Fruit fly (Drosophila melanogaster): ENCODE measurements around the gene Ca-beta.

Ca-beta gene

DNA sequence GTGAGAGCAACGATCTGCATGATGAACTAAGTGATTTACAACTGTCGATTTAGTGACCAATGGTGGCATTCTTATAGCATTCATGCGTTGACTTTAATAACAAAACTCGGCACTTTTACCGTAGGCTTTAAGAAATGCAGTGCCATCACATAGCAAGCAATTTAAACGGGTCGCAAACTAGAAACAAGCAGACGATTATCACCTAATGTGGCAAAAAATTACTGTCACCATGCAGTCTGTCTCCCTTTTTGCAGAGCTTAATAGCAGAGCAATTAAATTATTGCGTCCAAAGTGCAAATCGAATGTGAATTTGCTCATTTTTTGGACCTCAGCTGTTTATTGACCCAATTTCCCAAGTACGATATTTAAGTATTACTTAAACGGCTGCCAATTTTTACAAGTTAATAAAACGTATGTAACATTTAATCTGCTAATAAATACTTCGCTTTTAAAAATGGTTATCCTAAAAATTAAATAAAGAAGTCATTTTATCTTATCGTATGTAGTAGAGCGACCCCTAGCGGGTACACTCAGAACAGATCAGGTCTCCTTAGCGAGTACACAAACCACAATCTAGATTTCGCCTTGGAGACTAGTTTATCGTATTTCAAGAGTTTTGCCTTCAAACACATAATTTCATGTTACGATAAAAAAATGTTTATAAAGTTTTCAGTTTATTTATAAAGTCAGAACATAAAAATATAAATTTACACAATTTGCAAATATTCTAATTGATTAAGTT is 31.6 kb downstream of the Ca-beta start, which contains the start of gene Vm32E:
Gene Vm32E (minus strand): TSS at position 51 of the 742 bp plus-strand sequence.
- no peak for TF ChIP-seq CG9948 (tag; optimal IDR thresholded peaks at IDR 0.05)
- TF ChIP-seq D1 (tag; optimal IDR thresholded peaks at IDR 0.05), result peak; percentile 78

- TF ChIP-seq CG15710 (tag; optimal IDR thresholded peaks at IDR 0.05) (no peak), CG4496 (GFP tag; IDR thresholded peaks at IDR 0.05) (no peak), CG32121 (GFP tag; IDR thresholded peaks at IDR 0.05) (no peak), Pif1A (GFP tag; optimal IDR thresholded peaks at IDR 0.05) (no peak)
Measured at dm6 chr2L:11170549-11170948, 32.8 kb downstream of the Ca-beta start.

DNA sequence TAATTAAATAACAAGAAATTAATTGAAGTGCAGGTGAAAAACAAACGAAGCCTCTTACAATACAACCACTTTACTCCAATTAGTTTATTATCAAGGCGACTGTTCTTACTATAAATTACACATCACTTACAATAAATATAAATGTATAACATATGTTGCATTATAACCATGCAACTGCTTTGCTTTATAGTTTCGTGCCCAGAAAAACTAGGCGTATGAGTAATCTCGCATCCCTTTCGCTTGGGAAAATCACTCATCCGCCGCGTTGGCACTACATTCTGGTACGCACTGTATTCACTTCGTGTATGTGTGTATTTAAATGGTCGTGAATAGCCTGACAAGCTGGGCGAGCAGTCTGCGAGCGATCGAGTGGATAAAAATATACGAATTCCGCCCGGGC is 33.4 kb downstream of the Ca-beta start:
- no peak for TF ChIP-seq EcR (GFP tag; optimal IDR thresholded peaks at IDR 0.05)
- TF ChIP-seq CG8159 (tag; optimal IDR thresholded peaks at IDR 0.05), result no peak
- no peak for TF ChIP-seq CG15710 (tag; optimal IDR thresholded peaks at IDR 0.05)
- TF ChIP-seq Ets98B (GFP tag; IDR thresholded peaks at IDR 0.05), result 0 out of 2 replicates have a peak, but pooled peaks have one; percentile 9
- no peak for TF ChIP-seq CG34367 (tag; optimal IDR thresholded peaks at IDR 0.05)
- no peak for TF ChIP-seq CG32121 (GFP tag; IDR thresholded peaks at IDR 0.05)
- no peak for TF ChIP-seq CG13204 (GFP tag; optimal IDR thresholded peaks at IDR 0.05)
- TF ChIP-seq CG4496 (GFP tag; IDR thresholded peaks at IDR 0.05), result no peak

DNA sequence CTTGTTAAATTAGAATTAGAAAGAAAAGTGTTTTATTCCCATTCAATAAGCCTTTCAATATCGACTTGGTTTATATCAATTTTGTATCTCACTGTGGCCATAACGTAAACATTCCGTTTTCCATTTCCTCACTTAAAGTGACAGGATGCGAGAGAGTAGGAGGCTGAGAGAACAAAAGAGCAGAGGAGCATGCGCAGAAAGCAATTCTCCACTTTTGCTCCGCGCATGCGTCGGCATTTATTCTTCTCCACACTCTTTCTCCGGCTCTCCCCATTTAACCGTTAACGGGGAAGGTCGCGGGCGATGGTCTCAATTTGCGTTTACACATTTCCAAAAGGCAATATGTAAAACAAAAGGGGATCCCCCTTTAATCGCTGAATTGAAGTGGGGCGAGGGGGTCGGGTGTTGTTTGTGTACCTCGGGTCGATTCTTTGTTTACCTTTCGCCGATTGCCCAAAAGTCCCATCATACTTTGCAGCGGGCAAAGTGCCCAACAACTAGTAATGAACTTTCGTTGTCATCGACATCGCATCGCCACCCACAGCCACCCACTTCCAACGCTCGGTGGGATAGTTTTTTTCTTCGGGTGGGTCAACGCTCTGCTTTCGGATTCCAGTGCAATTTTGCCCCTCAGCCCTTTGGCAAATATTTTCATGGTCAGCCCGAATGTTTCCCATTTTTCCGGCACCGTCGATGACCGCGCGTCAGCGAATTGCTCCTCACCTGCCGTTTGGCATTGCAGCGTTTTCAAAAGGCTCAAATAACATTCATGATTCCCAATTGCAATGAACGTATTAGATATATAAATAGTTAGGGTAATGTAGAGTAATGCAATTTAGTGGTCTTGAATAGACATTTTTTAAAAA is 34.4 kb downstream of the Ca-beta start:
- no peak for TF ChIP-seq CG34367 (tag; optimal IDR thresholded peaks at IDR 0.05)
- TF ChIP-seq Pif1B (GFP tag; optimal IDR thresholded peaks at IDR 0.05), result no peak
- TF ChIP-seq CG14655 (GFP tag; optimal IDR thresholded peaks at IDR 0.05), result no peak
- TF ChIP-seq CG12605 (GFP tag; IDR thresholded peaks at IDR 0.05), result peak; percentile 6; the same call in 1 of the 2 replicates
- no peak for TF ChIP-seq CG15710 (tag; optimal IDR thresholded peaks at IDR 0.05)
- TF ChIP-seq EcR (GFP tag; optimal IDR thresholded peaks at IDR 0.05), result peak; percentile 44
- no peak for TF ChIP-seq CG10348 (GFP tag; IDR thresholded peaks at IDR 0.05)

dm6 chr2L:11167997-11168396 is 35.3 kb downstream of the Ca-beta start:
- 0 out of 3 replicates have a peak, but pooled peaks have one; percentile 38 for TF ChIP-seq CG4496 (GFP tag; IDR thresholded peaks at IDR 0.05)
- TF ChIP-seq CG12605 (GFP tag; IDR thresholded peaks at IDR 0.05), result peak; percentile 79
- no peak for TF ChIP-seq rn (GFP tag; IDR thresholded peaks at IDR 0.05)
- no peak for TF ChIP-seq Snoo (tag; optimal IDR thresholded peaks at IDR 0.05)
- TF ChIP-seq fd96Ca (GFP tag; IDR thresholded peaks at IDR 0.05), result 0 out of 3 replicates have a peak, but pooled peaks have one; percentile 29
- no peak for TF ChIP-seq CG9948 (tag; optimal IDR thresholded peaks at IDR 0.05)

dm6 chr2L:11155166-11155958 is 48.0 kb downstream of the Ca-beta start, which contains the start of gene CG6287:
Gene CG6287 (minus strand): TSS chr2L:11155721.
- TF ChIP-seq gl (tag; optimal IDR thresholded peaks at IDR 0.05) (peak; percentile 71), CG10348 (GFP tag; IDR thresholded peaks at IDR 0.05) (peak; percentile 87), Pif1A (GFP tag; optimal IDR thresholded peaks at IDR 0.05) (peak; percentile 94), CG12605 (GFP tag; IDR thresholded peaks at IDR 0.05) (peak; percentile 87), fd96Ca (GFP tag; IDR thresholded peaks at IDR 0.05) (peak; percentile 81), EcR (GFP tag; optimal IDR thresholded peaks at IDR 0.05) (peak; percentile 99), Ets98B (GFP tag; IDR thresholded peaks at IDR 0.05) (peak; percentile 97), CG4496 (GFP tag; IDR thresholded peaks at IDR 0.05) (peak; percentile 98), D1 (tag; optimal IDR thresholded peaks at IDR 0.05) (peak; percentile 57), rn (GFP tag; IDR thresholded peaks at IDR 0.05) (peak; percentile 94), CG9948 (tag; optimal IDR thresholded peaks at IDR 0.05) (peak; percentile 92), Snoo (tag; optimal IDR thresholded peaks at IDR 0.05) (peak; percentile 93), Pif1B (GFP tag; optimal IDR thresholded peaks at IDR 0.05) (peak; percentile 86), CG34367 (tag; optimal IDR thresholded peaks at IDR 0.05) (peak; percentile 85), CG14655 (GFP tag; optimal IDR thresholded peaks at IDR 0.05) (peak; percentile 94), CG13204 (GFP tag; optimal IDR thresholded peaks at IDR 0.05) (no peak), CG8159 (tag; optimal IDR thresholded peaks at IDR 0.05) (peak; percentile 92), CG8301 (tag; optimal IDR thresholded peaks at IDR 0.05) (peak; percentile 95), CG15710 (tag; optimal IDR thresholded peaks at IDR 0.05) (peak; percentile 90), CG17806 (tag; optimal IDR thresholded peaks at IDR 0.05) (peak; percentile 93), CG32121 (GFP tag; IDR thresholded peaks at IDR 0.05) (peak; percentile 97)
